Worm (Caenorhabditis elegans): ENCODE measurements around the gene glb-12.

Gene glb-12

DNA sequence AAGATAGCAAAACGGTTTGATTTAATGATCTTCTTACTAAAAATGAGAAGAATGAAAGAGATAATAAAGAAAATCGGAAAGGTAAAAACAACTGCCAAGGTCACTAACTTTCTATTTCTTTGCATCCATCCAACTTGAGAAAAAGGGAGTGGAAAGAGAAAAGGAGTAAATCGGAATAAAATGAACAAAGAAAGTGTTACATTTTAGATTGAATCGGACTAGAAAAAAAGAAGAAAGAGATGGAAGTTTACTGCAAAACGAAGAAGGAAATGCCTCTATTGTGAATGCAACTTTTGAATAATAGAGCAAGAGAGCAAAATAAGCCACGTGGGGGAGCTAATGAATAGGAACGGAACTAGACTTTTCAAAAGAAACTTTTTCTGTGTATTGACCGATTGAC is 25.4 kb downstream of the glb-12 start:
- TF ChIP-seq pax-1 (tag; optimal IDR thresholded peaks at IDR 0.05), result no peak
- TF ChIP-seq hlh-6 (tag; optimal IDR thresholded peaks at IDR 0.05), result no peak
- no peak for TF ChIP-seq ztf-16 (tag; optimal IDR thresholded peaks at IDR 0.05)
- no peak for TF ChIP-seq syd-9 (tag; optimal IDR thresholded peaks at IDR 0.05)
- no peak for TF ChIP-seq unc-3 (GFP tag; conservative IDR thresholded peaks at IDR 0.05)
- no peak for TF ChIP-seq unc-3 (tag; optimal IDR thresholded peaks at IDR 0.05)
- no peak for TF ChIP-seq Y22D7AL.16 (tag; optimal IDR thresholded peaks at IDR 0.05)
- no peak for TF ChIP-seq ahr-1 (tag; optimal IDR thresholded peaks at IDR 0.05)
- TF ChIP-seq pros-1 (tag; optimal IDR thresholded peaks at IDR 0.05), result no peak
- no peak for TF ChIP-seq ceh-2 (tag; optimal IDR thresholded peaks at IDR 0.05)
- TF ChIP-seq eyg-1 (tag; optimal IDR thresholded peaks at IDR 0.05), result no peak
- TF ChIP-seq ceh-19 (GFP tag; optimal IDR thresholded peaks at IDR 0.05), result no peak

DNA sequence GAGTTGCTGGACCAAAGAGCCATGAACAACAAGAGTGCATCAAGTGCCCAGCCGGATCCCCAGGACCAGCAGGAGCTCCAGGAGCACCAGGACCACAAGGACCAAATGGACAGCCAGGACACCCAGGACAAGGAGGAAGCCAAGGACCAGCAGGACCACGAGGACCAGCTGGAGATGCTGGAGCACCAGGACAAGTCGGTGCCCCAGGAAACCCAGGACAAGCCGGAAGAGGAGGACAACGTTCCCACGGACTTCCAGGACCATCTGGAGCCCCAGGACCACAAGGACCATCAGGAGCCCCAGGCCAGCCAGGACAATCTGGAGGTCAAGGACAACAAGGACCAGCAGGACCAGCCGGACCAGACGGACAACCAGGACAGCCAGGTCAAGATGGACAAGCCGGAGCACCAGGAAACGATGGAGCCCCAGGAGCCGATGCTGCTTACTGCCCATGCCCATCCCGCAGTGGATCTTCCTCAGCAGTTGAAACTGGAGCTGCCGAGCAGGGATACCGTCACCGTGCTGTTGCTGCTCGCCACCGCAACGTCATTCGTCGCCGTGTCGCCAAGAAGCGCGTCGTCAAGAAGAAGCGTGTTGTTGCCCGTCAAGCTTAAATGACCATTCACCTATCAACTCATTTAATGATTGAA is 26.0 kb downstream of the glb-12 start:
- peak; percentile 52 for TF ChIP-seq hlh-6 (tag; optimal IDR thresholded peaks at IDR 0.05)
- TF ChIP-seq sox-4 (tag; optimal IDR thresholded peaks at IDR 0.05), result no peak
- TF ChIP-seq ceh-31 (tag; optimal IDR thresholded peaks at IDR 0.05), result no peak
- peak; percentile 50 for TF ChIP-seq elt-4 (tag; optimal IDR thresholded peaks at IDR 0.05)
- TF ChIP-seq C08G9.2 (tag; optimal IDR thresholded peaks at IDR 0.05), result peak; percentile 22
- no peak for TF ChIP-seq ceh-22 (tag; optimal IDR thresholded peaks at IDR 0.05)

DNA sequence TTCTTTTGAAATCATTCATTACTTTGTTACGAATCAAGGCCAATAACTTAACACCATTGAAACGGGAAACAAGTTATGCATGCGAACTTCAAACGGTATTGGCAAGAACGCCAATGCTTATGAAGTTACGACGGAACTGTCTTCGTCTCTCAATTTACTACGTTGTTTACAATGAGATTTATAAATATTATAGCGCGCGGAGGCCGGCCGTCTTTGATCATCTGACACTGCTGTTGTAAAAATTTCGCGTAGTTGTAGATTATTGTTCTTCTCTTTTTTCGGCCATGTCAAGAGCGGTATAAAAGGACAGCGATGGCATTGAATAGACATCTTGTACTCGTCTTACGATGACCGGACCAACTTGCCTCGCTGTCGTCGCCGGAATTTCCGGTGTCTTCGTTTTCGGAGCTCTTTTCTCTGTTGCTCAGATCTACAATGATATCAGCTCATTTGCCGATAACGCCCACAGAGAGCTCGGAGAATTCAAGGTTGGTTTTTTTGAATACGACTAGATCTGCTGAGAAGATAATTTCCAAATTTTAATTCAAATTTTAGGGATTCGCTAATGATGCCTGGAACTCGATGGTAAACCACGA is 26.8 kb downstream of the glb-12 start, which contains the start of gene col-39:
col-39 (plus strand) TSS at position 342 of the 596 bp plus-strand sequence.
- TF ChIP-seq unc-55 (GFP tag; optimal IDR thresholded peaks at IDR 0.05) (no peak), eyg-1 (tag; optimal IDR thresholded peaks at IDR 0.05) (no peak), F13H6.1 (tag; optimal IDR thresholded peaks at IDR 0.05) (no peak), ttx-3 (tag; optimal IDR thresholded peaks at IDR 0.05) (no peak), ceh-19 (GFP tag; optimal IDR thresholded peaks at IDR 0.05) (no peak), npax-4 (tag; optimal IDR thresholded peaks at IDR 0.05) (no peak), ahr-1 (tag; optimal IDR thresholded peaks at IDR 0.05) (no peak), C38D4.7 (GFP tag; optimal IDR thresholded peaks at IDR 0.05) (no peak), ceh-9 (tag; optimal IDR thresholded peaks at IDR 0.05) (no peak), K09A11.1 (tag; optimal IDR thresholded peaks at IDR 0.05; ENCODE audit: insufficient read depth) (no peak), hlh-30 (tag; optimal IDR thresholded peaks at IDR 0.05; ENCODE audit: insufficient read depth) (no peak), mec-3 (tag; optimal IDR thresholded peaks at IDR 0.05; ENCODE audit: borderline replicate concordance) (no peak), fkh-10 (GFP tag; optimal IDR thresholded peaks at IDR 0.05) (no peak)

DNA sequence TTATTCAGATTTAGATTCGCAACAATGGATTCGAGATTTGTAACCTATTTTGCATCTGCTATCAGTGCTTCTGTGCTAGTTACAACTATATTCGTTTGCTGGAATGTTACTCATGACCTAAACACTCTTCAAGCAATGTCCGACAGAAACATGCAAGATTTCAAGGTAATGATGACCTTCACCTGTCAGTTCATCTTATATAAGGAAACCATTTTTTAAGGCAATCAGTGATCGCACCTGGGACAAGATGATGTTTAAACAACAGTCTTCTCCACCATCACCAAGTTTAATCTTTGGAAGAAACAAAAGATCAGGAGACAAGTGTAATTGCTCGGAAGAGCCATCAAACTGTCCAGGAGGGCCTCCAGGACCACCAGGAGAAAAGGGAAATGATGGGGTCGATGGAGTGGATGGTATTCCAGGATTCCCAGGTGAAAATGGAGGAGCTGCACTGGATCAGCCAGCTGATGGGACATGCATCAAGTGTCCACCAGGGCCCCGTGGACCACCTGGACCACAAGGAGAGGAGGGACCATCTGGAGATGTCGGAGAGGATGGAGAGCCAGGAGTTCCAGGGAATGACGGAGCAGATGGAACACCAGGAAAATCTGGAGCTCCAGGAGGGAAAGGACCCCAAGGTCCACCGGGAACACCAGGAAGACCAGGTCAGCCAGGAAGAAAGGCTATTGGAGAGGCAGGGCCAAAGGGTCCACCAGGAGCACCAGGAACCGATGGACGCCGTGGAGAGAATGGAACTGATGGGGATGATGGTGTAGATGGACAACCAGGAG is 27.7 kb downstream of the glb-12 start, which contains the start of gene col-79:
col-79 (plus strand) TSS at position 20 of the 791 bp plus-strand sequence.
- TF ChIP-seq hlh-6 (tag; optimal IDR thresholded peaks at IDR 0.05) (peak; percentile 40), mec-3 (tag; optimal IDR thresholded peaks at IDR 0.05; ENCODE audit: borderline replicate concordance) (no peak), dmd-4 (tag; optimal IDR thresholded peaks at IDR 0.05; ENCODE audit: borderline replicate concordance) (no peak), ahr-1 (tag; optimal IDR thresholded peaks at IDR 0.05) (no peak), hlh-13 (GFP tag; optimal IDR thresholded peaks at IDR 0.05) (no peak)

DNA sequence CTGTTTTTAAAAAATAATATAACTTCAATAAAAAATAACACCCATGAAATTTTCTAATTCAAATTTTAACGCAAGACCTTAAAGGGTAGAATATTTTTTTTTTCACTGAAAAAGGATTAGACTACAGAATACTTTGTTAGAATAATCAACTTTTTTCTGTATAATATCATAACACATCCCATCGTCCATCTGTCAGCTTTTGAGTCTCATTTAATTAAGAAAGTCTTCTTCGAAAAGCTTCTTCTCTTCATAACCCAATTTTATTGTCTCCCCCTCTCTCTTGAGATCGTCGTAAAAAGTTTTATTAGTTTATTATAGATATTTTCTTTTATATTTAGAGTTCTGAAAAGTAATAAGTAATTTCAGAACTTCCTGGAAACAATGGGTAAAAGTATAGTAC is 35.4 kb downstream of the glb-12 start:
- TF ChIP-seq unc-42 (tag; optimal IDR thresholded peaks at IDR 0.05) (peak; percentile 77), ceh-31 (tag; optimal IDR thresholded peaks at IDR 0.05) (no peak), syd-9 (tag; optimal IDR thresholded peaks at IDR 0.05) (no peak), ama-1 (optimal IDR thresholded peaks at IDR 0.05) (no peak), elt-4 (tag; optimal IDR thresholded peaks at IDR 0.05) (no peak)
